Worm (Caenorhabditis elegans) whole organism, L2 larva: Measurements from ENCODE around the gene cutl-24.

Experiments used
- ceh-82 ChIP-seq: fragments of 150-350 bp; optimal IDR thresholded peaks from 2 replicates; lab custom pipeline; 2014; ENCODE audit warnings: missing biosample characterization, missing genetic modification characterization
- fos-1 ChIP-seq: fragments of 150-350 bp; optimal IDR thresholded peaks from 2 replicates; lab custom pipeline; 2014; ENCODE audit warnings: missing biosample characterization, missing genetic modification characterization
- gmeb-1 ChIP-seq: fragments of 150-350 bp; optimal IDR thresholded peaks from 2 replicates; lab custom pipeline; 2014; ENCODE audit warnings: missing biosample characterization, missing genetic modification characterization
- lin-11 ChIP-seq: fragments of 150-350 bp; sonication (generic microtip); optimal IDR thresholded peaks from 2 replicates; lab custom pipeline; 2014; ENCODE audit warnings: missing biosample characterization, missing genetic modification characterization, inconsistent platforms, mixed read lengths
- mdl-1 ChIP-seq, 2 experiments: fragments of 150-350 bp in 1 of 2; sonication (generic microtip) in 1 of 2; optimal IDR thresholded peaks; 2 replicates each; lab custom pipeline; 2017; ENCODE audit warnings: missing biosample characterization in 2 of 2, missing genetic modification characterization in 2 of 2
- nhr-11 ChIP-seq: fragments of 150-350 bp; optimal IDR thresholded peaks from 2 replicates; lab custom pipeline; 2014; ENCODE audit warnings: missing biosample characterization, missing genetic modification characterization
- nhr-237 ChIP-seq: fragments of 150-350 bp; optimal IDR thresholded peaks from 2 replicates; lab custom pipeline; 2014; ENCODE audit warnings: missing biosample characterization, missing genetic modification characterization
- nhr-77 ChIP-seq: fragments of 150-350 bp; optimal IDR thresholded peaks from 2 replicates; lab custom pipeline; 2014; ENCODE audit warnings: missing biosample characterization, missing genetic modification characterization
- skn-1 ChIP-seq: sonication (generic microtip); optimal IDR thresholded peaks from 2 replicates; lab custom pipeline; 2017; ENCODE audit warnings: missing biosample characterization, missing genetic modification characterization
- sma-3 ChIP-seq: sonication (generic microtip); optimal IDR thresholded peaks from 2 replicates; lab custom pipeline; 2016; ENCODE audit warnings: missing genetic modification reagents, missing genetic modification characterization, missing compliant biosample characterization
- unc-39 ChIP-seq: fragments of 150-350 bp; optimal IDR thresholded peaks from 2 replicates; lab custom pipeline; 2014; ENCODE audit warnings: missing biosample characterization, missing genetic modification characterization
- unc-62 ChIP-seq: fragments of 150-350 bp; optimal IDR thresholded peaks from 2 replicates; lab custom pipeline; 2014; ENCODE audit warnings: missing biosample characterization, missing genetic modification reagents, missing genetic modification characterization
- zag-1 ChIP-seq: fragments of 150-350 bp; optimal IDR thresholded peaks from 2 replicates; lab custom pipeline; 2014; ENCODE audit warnings: missing biosample characterization, missing genetic modification characterization
- ztf-11 ChIP-seq: sonication (generic microtip); optimal IDR thresholded peaks from 2 replicates; lab custom pipeline; 2017; ENCODE audit warnings: missing biosample characterization, missing genetic modification characterization

- no peak for TF ChIP-seq nhr-237 (tag; lab: Kevin White, UChicago)
- TF ChIP-seq unc-39 (tag; lab: Kevin White, UChicago), result no peak
- no peak for TF ChIP-seq mdl-1 (tag; optimal IDR thresholded peaks at IDR 0.05; lab: Kevin White, UChicago)
- no peak for TF ChIP-seq sma-3
- TF ChIP-seq lin-11 (tag; lab: Kevin White, UChicago), result no peak
- no peak for TF ChIP-seq unc-62 (GFP tag; lab: Kevin White, UChicago)
- no peak for TF ChIP-seq ztf-11 (tag; lab: Kevin White, UChicago)
- no peak for TF ChIP-seq gmeb-1 (tag; lab: Kevin White, UChicago)
- no peak for TF ChIP-seq skn-1 (tag; lab: Kevin White, UChicago)
- TF ChIP-seq nhr-11 (tag; lab: Kevin White, UChicago), result no peak
- TF ChIP-seq ceh-82 (tag; lab: Kevin White, UChicago), result no peak
- no peak for TF ChIP-seq fos-1 (tag; lab: Kevin White, UChicago)
- TF ChIP-seq nhr-77 (tag; lab: Kevin White, UChicago), result no peak
- TF ChIP-seq zag-1 (tag; lab: Kevin White, UChicago), result no peak
These were observed 18.6 kb downstream of the cutl-24 start for ce11 chrIV:183519-183918.
